Fruit fly (Drosophila melanogaster) whole organism, embryonic: ENCODE measurements around the gene GlyRS.

Experiments
- Atf-2 ChIP-seq: fragments of 200-800 bp; sonication (Bioruptor generic); optimal IDR thresholded peaks from 2 replicates; lab custom pipeline; 2016; ENCODE audit warnings: missing biosample characterization, missing genetic modification characterization
- CG10979 ChIP-seq: fragments of 200-800 bp; sonication (Bioruptor generic); optimal IDR thresholded peaks from 2 replicates; lab custom pipeline; 2018; ENCODE audit warnings: missing biosample characterization, mild to moderate bottlenecking, missing genetic modification characterization, moderate library complexity
- CG12744 ChIP-seq: fragments of 200-800 bp; sonication (Bioruptor generic); optimal IDR thresholded peaks from 2 replicates; lab custom pipeline; 2016; ENCODE audit warnings: missing biosample characterization, missing genetic modification characterization
- CG12942 ChIP-seq: fragments of 200-800 bp; sonication (Bioruptor generic); optimal IDR thresholded peaks from 3 replicates; lab custom pipeline; 2016; ENCODE audit warnings: missing biosample characterization, missing genetic modification characterization
- CG13624 ChIP-seq: fragments of 200-800 bp; sonication (Bioruptor generic); optimal IDR thresholded peaks from 2 replicates; lab custom pipeline; 2016; ENCODE audit warnings: missing biosample characterization, missing genetic modification characterization
- CG16813 ChIP-seq: fragments of 200-800 bp; sonication (Bioruptor generic); IDR thresholded peaks from 3 replicates; pipeline ENCODE4 v1.3.6; 2022; ENCODE audit warnings: missing biosample characterization, missing genetic modification characterization; ENCODE audit not compliant: partially characterized antibody
- CG17385 ChIP-seq: fragments of 200-800 bp; sonication (Bioruptor generic); optimal IDR thresholded peaks from 3 replicates; lab custom pipeline; 2018; ENCODE audit warnings: missing biosample characterization, mild to moderate bottlenecking, missing genetic modification characterization
- CG18476 ChIP-seq: fragments of 200-800 bp; sonication (Bioruptor generic); optimal IDR thresholded peaks from 2 replicates; lab custom pipeline; 2016; ENCODE audit warnings: missing biosample characterization, mild to moderate bottlenecking, missing genetic modification characterization
- CG2712 ChIP-seq: fragments of 200-800 bp; optimal IDR thresholded peaks from 3 replicates; lab custom pipeline; 2019; ENCODE audit warnings: missing biosample characterization, mild to moderate bottlenecking, missing genetic modification characterization, moderate library complexity
- CG3407 ChIP-seq: fragments of 200-800 bp; sonication (Bioruptor generic); optimal IDR thresholded peaks from 2 replicates; lab custom pipeline; 2018; ENCODE audit warnings: missing biosample characterization, mild to moderate bottlenecking, missing genetic modification characterization
- CG43689 ChIP-seq: fragments of 200-800 bp; sonication (Bioruptor generic); IDR thresholded peaks from 2 replicates; pipeline ENCODE4 v1.3.6; 2022; ENCODE audit warnings: missing biosample characterization, missing genetic modification characterization
- CG7556 ChIP-seq: fragments of 200-800 bp; sonication (Bioruptor generic); optimal IDR thresholded peaks from 2 replicates; lab custom pipeline; 2017; ENCODE audit warnings: missing biosample characterization, mild to moderate bottlenecking, missing genetic modification characterization
- CG7839 ChIP-seq: fragments of 200-800 bp; sonication (Bioruptor generic); optimal IDR thresholded peaks from 3 replicates; lab custom pipeline; 2018; ENCODE audit warnings: missing biosample characterization, mild to moderate bottlenecking, missing genetic modification characterization, moderate library complexity
- CG8281 ChIP-seq: fragments of 200-800 bp; sonication (Bioruptor generic); optimal IDR thresholded peaks from 2 replicates; lab custom pipeline; 2018; ENCODE audit warnings: missing biosample characterization, mild to moderate bottlenecking, missing genetic modification characterization, moderate library complexity
- Dfd ChIP-seq, 2 experiments: fragments of >200 bp; optimal IDR thresholded peaks; 2 replicates each; lab custom pipeline; 2017; ENCODE audit warnings: missing biosample characterization in 2 of 2, missing genetic modification characterization in 2 of 2
- Dll ChIP-seq: fragments of 200-800 bp; sonication (Bioruptor generic); IDR thresholded peaks from 4 replicates; pipeline ENCODE4 v1.3.6; 2022; ENCODE audit warnings: missing biosample characterization, missing genetic modification characterization; ENCODE audit not compliant: partially characterized antibody
- Drgx ChIP-seq: fragments of 200-800 bp; sonication (Bioruptor generic); IDR thresholded peaks from 2 replicates; pipeline ENCODE4 v1.3.6; 2022; ENCODE audit warnings: missing biosample characterization, missing genetic modification characterization
- ERR ChIP-seq: fragments of 200-800 bp; sonication (Bioruptor generic); optimal IDR thresholded peaks from 2 replicates; lab custom pipeline; 2016; ENCODE audit warnings: missing biosample characterization, missing genetic modification characterization
- Ets65A ChIP-seq: fragments of 200-800 bp; sonication (Bioruptor generic); peaks from one replicate; lab custom pipeline; 2016; ENCODE audit warnings: missing biosample characterization, missing genetic modification characterization
- Fer1 ChIP-seq: fragments of 200-800 bp; sonication (Bioruptor generic); optimal IDR thresholded peaks from 2 replicates; lab custom pipeline; 2017; ENCODE audit warnings: missing biosample characterization, mild to moderate bottlenecking, missing genetic modification characterization
- MBD-R2 ChIP-seq: fragments of 200-800 bp; sonication (Bioruptor generic); IDR thresholded peaks from 2 replicates; pipeline ENCODE4 v1.3.6; 2022; ENCODE audit warnings: missing biosample characterization, missing genetic modification characterization
- Mad ChIP-seq: fragments of 200-800 bp; sonication (Bioruptor generic); optimal IDR thresholded peaks from 2 replicates; lab custom pipeline; 2016; ENCODE audit warnings: missing biosample characterization, missing genetic modification characterization
- Scr ChIP-seq: fragments of 200-800 bp; sonication (Bioruptor generic); IDR thresholded peaks from 2 replicates; pipeline ENCODE4 v1.3.6; 2022; ENCODE audit warnings: missing biosample characterization, missing genetic modification characterization; ENCODE audit not compliant: partially characterized antibody
- Spps ChIP-seq: fragments of 200-800 bp; sonication (Bioruptor generic); optimal IDR thresholded peaks from 2 replicates; lab custom pipeline; 2018; ENCODE audit warnings: missing biosample characterization, mild to moderate bottlenecking, missing genetic modification characterization
- Sry-δ ChIP-seq: fragments of 200-800 bp; sonication (Bioruptor generic); optimal IDR thresholded peaks from 2 replicates; lab custom pipeline; 2016; ENCODE audit warnings: missing biosample characterization, missing genetic modification characterization
- Trl ChIP-seq, 3 experiments: fragments of >200 bp in 2 of 3; fragments of 200-800 bp in 1 of 3; sonication (Bioruptor generic) in 1 of 3; optimal IDR thresholded peaks; 2 replicates in 1 of 3; 3 replicates in 2 of 3; lab custom pipeline; 2016 to 2017; ENCODE audit warnings: missing biosample characterization in 1 of 3, missing genetic modification characterization in 1 of 3
- Usf ChIP-seq: fragments of 200-800 bp; sonication (Bioruptor generic); optimal IDR thresholded peaks from 2 replicates; lab custom pipeline; 2017; ENCODE audit warnings: missing genotype, missing biosample characterization, missing genetic modification characterization
- aop ChIP-seq: fragments of 200-800 bp; sonication (Bioruptor generic); IDR thresholded peaks from 2 replicates; pipeline ENCODE4 v1.3.6; 2022; ENCODE audit warnings: missing biosample characterization, missing genetic modification characterization
- az2 ChIP-seq: fragments of 200-800 bp; sonication (Bioruptor generic); optimal IDR thresholded peaks from 3 replicates; lab custom pipeline; 2016; ENCODE audit warnings: missing biosample characterization, missing genetic modification characterization
- bigmax ChIP-seq: fragments of 200-800 bp; sonication (Bioruptor generic); optimal IDR thresholded peaks from 2 replicates; lab custom pipeline; 2018; ENCODE audit warnings: missing biosample characterization, mild to moderate bottlenecking, missing genetic modification characterization
- bsh ChIP-seq, 2 experiments: fragments of 200-800 bp; sonication (Bioruptor generic); optimal IDR thresholded peaks; 2 replicates each; lab custom pipeline; 2017 to 2018; ENCODE audit warnings: mild to moderate bottlenecking in 2 of 2, missing biosample characterization in 2 of 2, missing genetic modification characterization in 2 of 2, moderate library complexity in 1 of 2
- cg ChIP-seq: fragments of 200-800 bp; sonication (Bioruptor generic); optimal IDR thresholded peaks from 3 replicates; lab custom pipeline; 2019; ENCODE audit warnings: missing biosample characterization, mild to moderate bottlenecking, missing genetic modification characterization, moderate library complexity
- chn ChIP-seq: fragments of 200-800 bp; sonication (Bioruptor generic); optimal IDR thresholded peaks from 2 replicates; lab custom pipeline; 2016; ENCODE audit warnings: missing biosample characterization, missing genetic modification characterization
- ci ChIP-seq: fragments of 200-800 bp; sonication (Bioruptor generic); IDR thresholded peaks from 3 replicates; pipeline ENCODE4 v1.3.6; 2022; ENCODE audit warnings: missing biosample characterization, missing genetic modification characterization
- cwo ChIP-seq: fragments of 200-800 bp; sonication (Bioruptor generic); optimal IDR thresholded peaks from 3 replicates; lab custom pipeline; 2017; ENCODE audit warnings: missing biosample characterization, missing genetic modification characterization, mild to moderate bottlenecking, moderate library complexity, missing genetic modification reagents
- danr ChIP-seq: fragments of 200-800 bp; sonication (Bioruptor generic); IDR thresholded peaks from 2 replicates; pipeline ENCODE4 v1.3.6; 2022; ENCODE audit warnings: missing biosample characterization, missing genetic modification characterization
- disco-r ChIP-seq: fragments of 200-800 bp; sonication (Bioruptor generic); optimal IDR thresholded peaks from 2 replicates; lab custom pipeline; 2016; ENCODE audit warnings: missing biosample characterization, missing genetic modification characterization
- exex ChIP-seq: fragments of 200-800 bp; sonication (Bioruptor generic); optimal IDR thresholded peaks from 4 replicates; lab custom pipeline; 2018; ENCODE audit warnings: missing biosample characterization, mild to moderate bottlenecking, missing genetic modification characterization, moderate library complexity
- gcm2 ChIP-seq: fragments of 200-800 bp; sonication (Bioruptor generic); optimal IDR thresholded peaks from 2 replicates; lab custom pipeline; 2016; ENCODE audit warnings: missing biosample characterization, missing genetic modification characterization
- ind ChIP-seq: fragments of 200-800 bp; sonication (Bioruptor generic); optimal IDR thresholded peaks from 3 replicates; lab custom pipeline; 2016; ENCODE audit warnings: missing biosample characterization, missing genetic modification characterization
- mam ChIP-seq: fragments of 200-800 bp; sonication (Bioruptor generic); optimal IDR thresholded peaks from 3 replicates; lab custom pipeline; 2016; ENCODE audit warnings: missing biosample characterization, missing genetic modification characterization
- pzg ChIP-seq: fragments of 200-800 bp; sonication (Bioruptor generic); optimal IDR thresholded peaks from 3 replicates; lab custom pipeline; 2018; ENCODE audit warnings: missing biosample characterization, mild to moderate bottlenecking, missing genetic modification characterization, moderate library complexity
- seq ChIP-seq: fragments of 200-800 bp; sonication (Bioruptor generic); IDR thresholded peaks from 2 replicates; pipeline ENCODE4 v1.3.6; 2022; ENCODE audit warnings: missing biosample characterization, missing genetic modification characterization
- slp2 ChIP-seq: fragments of 200-800 bp; sonication (Bioruptor generic); optimal IDR thresholded peaks from 2 replicates; lab custom pipeline; 2016; ENCODE audit warnings: missing biosample characterization, missing genetic modification characterization
- ssp ChIP-seq: fragments of 200-800 bp; sonication (Bioruptor generic); IDR thresholded peaks from 2 replicates; pipeline ENCODE4 v1.3.6; 2022; ENCODE audit warnings: missing biosample characterization, missing genetic modification characterization
- stwl ChIP-seq: fragments of 200-800 bp; sonication (Bioruptor generic); optimal IDR thresholded peaks from 3 replicates; lab custom pipeline; 2018; ENCODE audit warnings: missing biosample characterization, mild to moderate bottlenecking, missing genetic modification characterization, moderate library complexity
- unpg ChIP-seq: fragments of 200-800 bp; sonication (Bioruptor generic); optimal IDR thresholded peaks from 3 replicates; lab custom pipeline; 2018; ENCODE audit warnings: missing biosample characterization, mild to moderate bottlenecking, missing genetic modification characterization, moderate library complexity
- vvl ChIP-seq: fragments of 200-800 bp; sonication (Bioruptor generic); IDR thresholded peaks from 2 replicates; pipeline ENCODE4 v1.3.6; 2022; ENCODE audit warnings: missing biosample characterization, missing genetic modification characterization

Gene GlyRS

dm6 chr3L:15143638-15144600 lies 49.0 kb downstream of the GlyRS start, which contains the start of the genes CG32147 and Pex3 (continued):
- TF ChIP-seq CG12744 (GFP tag; lab: Kevin White, UChicago) (no peak), Dll (GFP tag; lab: Robert Waterston, UW) (peak; percentile 35; the same call in 1 of the 4 replicates), aop (no peak), CG17385 (GFP tag; lab: Kevin White, UChicago) (peak; percentile 97), Sry-δ (GFP tag; lab: Kevin White, UChicago) (no peak), CG7839 (tag; lab: Kevin White, UChicago) (no peak), CG7556 (GFP tag; lab: Kevin White, UChicago) (peak; percentile 7), chn (GFP tag; lab: Kevin White, UChicago) (no peak), danr (GFP tag; lab: Robert Waterston, UW) (no peak), Mad (no peak), MBD-R2 (GFP tag; lab: Robert Waterston, UW) (peak; percentile 45; the same call in 1 of the 2 replicates), CG16813 (0 out of 3 replicates have a peak, but pooled peaks have one; percentile 10), vvl (GFP tag; lab: Robert Waterston, UW) (no peak), mam (GFP tag; lab: Kevin White, UChicago) (no peak), CG10979 (tag; lab: Kevin White, UChicago) (no peak), ind (GFP tag; lab: Kevin White, UChicago) (no peak), Usf (GFP tag; lab: Kevin White, UChicago) (no peak), Spps (tag; lab: Kevin White, UChicago) (no peak), bsh (GFP tag; optimal IDR thresholded peaks at IDR 0.05; lab: Kevin White, UChicago) (no peak), cg (GFP tag; lab: Kevin White, UChicago) (peak; percentile 29), Fer1 (GFP tag; lab: Kevin White, UChicago) (no peak), CG13624 (GFP tag; lab: Kevin White, UChicago) (peak; percentile 10), Scr (GFP tag; lab: Robert Waterston, UW) (no peak; the same call in 1 of the 2 replicates), ERR (no peak), slp2 (GFP tag; lab: Kevin White, UChicago) (no peak), gcm2 (GFP tag; lab: Kevin White, UChicago) (no peak), seq (GFP tag; lab: Robert Waterston, UW) (no peak), CG2712 (peak; percentile 43), CG18476 (no peak), unpg (no peak), Drgx (GFP tag; lab: Robert Waterston, UW) (no peak), ssp (no peak), exex (tag; lab: Kevin White, UChicago) (no peak), cwo (GFP tag; lab: Kevin White, UChicago) (no peak), az2 (GFP tag; lab: Kevin White, UChicago) (no peak), Trl (optimal IDR thresholded peaks at IDR 0.05; lab: Kevin White, UChicago) (no peak), Trl (GFP tag; optimal IDR thresholded peaks at IDR 0.05; lab: Kevin White, UChicago) (no peak), stwl (tag; lab: Kevin White, UChicago) (peak; percentile 72), pzg (peak; percentile 70), Atf-2 (no peak), Ets65A (GFP tag; lab: Kevin White, UChicago) (no peak), bigmax (GFP tag; lab: Kevin White, UChicago) (peak; percentile 3), ci (GFP tag; lab: Robert Waterston, UW) (no peak), disco-r (GFP tag; lab: Kevin White, UChicago) (no peak), CG43689 (GFP tag; lab: Robert Waterston, UW) (no peak), CG12942 (GFP tag; lab: Kevin White, UChicago) (no peak), Dfd (GFP tag; optimal IDR thresholded peaks at IDR 0.05; lab: Kevin White, UChicago) (no peak), CG3407 (GFP tag; lab: Kevin White, UChicago) (no peak), CG8281 (tag; lab: Kevin White, UChicago) (no peak)
